Worm (Caenorhabditis elegans) whole organism, young adult: ENCODE data around the gene flp-4.
"Not testable (repeated sequence)": the region's sequence is repeated elsewhere in the genome, so short reads cannot be mapped to it uniquely, and the experiment has no call there.

Experiments
- B0019.2 ChIP-seq: fragments of 200-800 bp; sonication (Bioruptor generic); conservative IDR thresholded peaks from 2 replicates; pipeline ENCODE4 v1.3.6; 2022; ENCODE audit warnings: missing genetic modification reagents, missing genetic modification characterization, missing compliant biosample characterization
- C06A6.2 ChIP-seq: fragments of 200-800 bp; sonication (Bioruptor generic); conservative IDR thresholded peaks from 2 replicates; pipeline ENCODE4 v1.3.6; 2022; ENCODE audit warnings: missing genetic modification characterization, missing compliant biosample characterization
- C17E4.6 ChIP-seq: fragments of 200-800 bp; sonication (Bioruptor generic); IDR thresholded peaks from 2 replicates; pipeline ENCODE4 v1.3.6; 2022; ENCODE audit warnings: missing genetic modification reagents, missing genetic modification characterization, missing compliant biosample characterization
- D2030.7 ChIP-seq: fragments of 200-800 bp; sonication (Bioruptor generic); IDR thresholded peaks from 2 replicates; pipeline ENCODE4 v1.3.6; 2022; ENCODE audit warnings: missing genetic modification reagents, missing genetic modification characterization, missing compliant biosample characterization
- F33H1.4 ChIP-seq: fragments of 200-800 bp; sonication (Bioruptor generic); IDR thresholded peaks from 2 replicates; pipeline ENCODE4 v1.3.6; 2022; ENCODE audit warnings: missing genetic modification reagents, missing genetic modification characterization, missing compliant biosample characterization
- K11D2.4 ChIP-seq: fragments of 200-800 bp; sonication (Bioruptor generic); IDR thresholded peaks from 2 replicates; pipeline ENCODE4 v1.3.6; 2022; ENCODE audit warnings: missing genetic modification reagents, missing genetic modification characterization, missing compliant biosample characterization
- K12H6.12 ChIP-seq: fragments of 200-800 bp; sonication (Bioruptor generic); optimal IDR thresholded peaks from 2 replicates; lab custom pipeline; 2018; ENCODE audit warnings: mild to moderate bottlenecking, missing genetic modification characterization, missing compliant biosample characterization
- Y56A3A.18 ChIP-seq: fragments of 200-800 bp; sonication (Bioruptor generic); IDR thresholded peaks from 2 replicates; pipeline ENCODE4 v1.3.6; 2022; ENCODE audit warnings: missing genetic modification reagents, missing genetic modification characterization, missing compliant biosample characterization
- Y67H2A.10 ChIP-seq: fragments of 200-800 bp; sonication (Bioruptor generic); conservative IDR thresholded peaks from 2 replicates; pipeline ENCODE4 v1.3.6; 2022; ENCODE audit warnings: missing genetic modification reagents, missing genetic modification characterization, missing compliant biosample characterization
- aptf-3 ChIP-seq: fragments of 200-800 bp; sonication (Bioruptor generic); IDR thresholded peaks from 2 replicates; pipeline ENCODE4 v1.3.6; 2022; ENCODE audit warnings: missing genetic modification characterization, missing compliant biosample characterization
- athp-1 ChIP-seq: sonication (generic microtip); optimal IDR thresholded peaks from 2 replicates; lab custom pipeline; 2017; ENCODE audit warnings: mild to moderate bottlenecking, missing genetic modification characterization, missing compliant biosample characterization
- attf-3 ChIP-seq: fragments of 200-800 bp; sonication (Bioruptor generic); conservative IDR thresholded peaks from 2 replicates; pipeline ENCODE4 v1.3.6; 2022; ENCODE audit warnings: missing genetic modification reagents, missing genetic modification characterization, missing compliant biosample characterization
- attf-6 ChIP-seq: fragments of 200-800 bp; sonication (Bioruptor generic); IDR thresholded peaks from 2 replicates; pipeline ENCODE4 v1.3.6; 2022; ENCODE audit warnings: missing genetic modification reagents, missing genetic modification characterization, missing compliant biosample characterization
- bed-1 ChIP-seq: fragments of 200-800 bp; sonication (Bioruptor generic); IDR thresholded peaks from 2 replicates; pipeline ENCODE4 v1.3.6; 2022; ENCODE audit warnings: missing genetic modification reagents, missing genetic modification characterization, missing compliant biosample characterization
- bed-2 ChIP-seq: fragments of 200-800 bp; sonication (Bioruptor generic); IDR thresholded peaks from 2 replicates; pipeline ENCODE4 v1.3.6; 2022; ENCODE audit warnings: missing genetic modification reagents, missing genetic modification characterization, missing compliant biosample characterization
- cebp-1 ChIP-seq, 2 experiments: fragments of 200-800 bp in 1 of 2; sonication (Bioruptor generic) in 1 of 2; sonication (generic microtip) in 1 of 2; IDR thresholded peaks in 1 of 2; optimal IDR thresholded peaks in 1 of 2; 2 replicates each; pipeline versions ENCODE4 v1.3.6 to Lab custom; 2017 to 2022; ENCODE audit warnings: missing compliant biosample characterization in 2 of 2, missing genetic modification characterization in 2 of 2, mild to moderate bottlenecking in 1 of 2, missing genetic modification reagents in 1 of 2, moderate library complexity in 1 of 2
- ceh-100 ChIP-seq: fragments of 200-800 bp; sonication (Bioruptor generic); IDR thresholded peaks from 2 replicates; pipeline ENCODE4 v1.3.6; 2022; ENCODE audit warnings: missing genetic modification reagents, missing genetic modification characterization, missing compliant biosample characterization
- ceh-40 ChIP-seq: fragments of 200-800 bp; sonication (Bioruptor generic); IDR thresholded peaks from 2 replicates; pipeline ENCODE4 v1.3.6; 2022; ENCODE audit warnings: missing genetic modification characterization, missing compliant biosample characterization
- ceh-91 ChIP-seq: fragments of 200-800 bp; sonication (Bioruptor generic); IDR thresholded peaks from 2 replicates; pipeline ENCODE4 v1.3.6; 2022; ENCODE audit warnings: missing genetic modification reagents, missing genetic modification characterization, missing compliant biosample characterization
- chd-7 ChIP-seq: sonication (generic microtip); optimal IDR thresholded peaks from 2 replicates; lab custom pipeline; 2016; ENCODE audit warnings: mild to moderate bottlenecking, missing genetic modification characterization, moderate library complexity, missing compliant biosample characterization
- dox-1 ChIP-seq: fragments of 200-800 bp; sonication (Bioruptor generic); IDR thresholded peaks from 2 replicates; pipeline ENCODE4 v1.3.6; 2022; ENCODE audit warnings: missing genetic modification reagents, missing genetic modification characterization, missing compliant biosample characterization
- egl-18 ChIP-seq: fragments of 200-800 bp; sonication (Bioruptor generic); IDR thresholded peaks from 2 replicates; pipeline ENCODE4 v1.3.6; 2022; ENCODE audit warnings: missing genetic modification reagents, missing genetic modification characterization, missing compliant biosample characterization
- egl-44 ChIP-seq: fragments of 200-800 bp; sonication (Bioruptor generic); IDR thresholded peaks from 2 replicates; pipeline ENCODE4 v1.3.6; 2022; ENCODE audit warnings: missing genetic modification reagents, missing genetic modification characterization, missing compliant biosample characterization
- egrh-3 ChIP-seq: fragments of 200-800 bp; sonication (Bioruptor generic); IDR thresholded peaks from 2 replicates; pipeline ENCODE4 v1.3.6; 2022; ENCODE audit warnings: missing genetic modification reagents, missing genetic modification characterization, missing compliant biosample characterization
- ekl-4 ChIP-seq: fragments of 200-800 bp; sonication (Bioruptor generic); IDR thresholded peaks from 2 replicates; pipeline ENCODE4 v1.3.6; 2022; ENCODE audit warnings: missing genetic modification reagents, missing genetic modification characterization, missing compliant biosample characterization
- hmg-1.2 ChIP-seq: fragments of 200-800 bp; sonication (Bioruptor generic); IDR thresholded peaks from 2 replicates; pipeline ENCODE4 v1.3.6; 2022; ENCODE audit warnings: missing genetic modification reagents, missing genetic modification characterization, missing compliant biosample characterization
- hmg-20 ChIP-seq: fragments of 200-800 bp; sonication (Bioruptor generic); IDR thresholded peaks from 2 replicates; pipeline ENCODE4 v1.3.6; 2022; ENCODE audit warnings: missing genetic modification reagents, missing genetic modification characterization, missing compliant biosample characterization
- lin-26 ChIP-seq: fragments of 200-800 bp; sonication (Bioruptor generic); IDR thresholded peaks from 2 replicates; pipeline ENCODE4 v1.3.6; 2022; ENCODE audit warnings: missing genetic modification reagents, missing genetic modification characterization, missing compliant biosample characterization
- lin-40 ChIP-seq: sonication (generic microtip); optimal IDR thresholded peaks from 2 replicates; lab custom pipeline; 2016; ENCODE audit warnings: missing genetic modification characterization, mild to moderate bottlenecking, missing compliant biosample characterization, missing genotype, missing genetic modification reagents
- lsl-1 ChIP-seq: fragments of 200-800 bp; sonication (Bioruptor generic); optimal IDR thresholded peaks from 2 replicates; lab custom pipeline; 2018; ENCODE audit warnings: mild to moderate bottlenecking, missing genetic modification characterization, moderate library complexity, missing compliant biosample characterization
- madf-6 ChIP-seq: fragments of 200-800 bp; sonication (Bioruptor generic); IDR thresholded peaks from 2 replicates; pipeline ENCODE4 v1.3.6; 2022; ENCODE audit warnings: missing genetic modification reagents, missing genetic modification characterization, missing compliant biosample characterization
- mcd-1 ChIP-seq: fragments of 200-800 bp; sonication (Bioruptor generic); IDR thresholded peaks from 2 replicates; pipeline ENCODE4 v1.3.6; 2022; ENCODE audit warnings: missing genetic modification reagents, missing genetic modification characterization, missing compliant biosample characterization
- nfyb-1 ChIP-seq: fragments of 200-800 bp; sonication (Bioruptor generic); IDR thresholded peaks from 2 replicates; pipeline ENCODE4 v1.3.6; 2022; ENCODE audit warnings: missing genetic modification reagents, missing genetic modification characterization, missing compliant biosample characterization
- nhr-80 ChIP-seq: sonication (generic microtip); optimal IDR thresholded peaks from 2 replicates; lab custom pipeline; 2016; ENCODE audit warnings: missing genetic modification characterization, missing compliant biosample characterization
- pbrm-1 ChIP-seq: fragments of 200-800 bp; sonication (Bioruptor generic); IDR thresholded peaks from 2 replicates; pipeline ENCODE4 v1.3.6; 2022; ENCODE audit warnings: missing genetic modification reagents, missing genetic modification characterization, missing compliant biosample characterization
- rcor-1 ChIP-seq: fragments of 200-800 bp; sonication (Bioruptor generic); IDR thresholded peaks from 2 replicates; pipeline ENCODE4 v1.3.6; 2022; ENCODE audit warnings: missing genetic modification reagents, missing genetic modification characterization, missing compliant biosample characterization
- rpc-1 ChIP-seq, 2 experiments: fragments of 150-350 bp in 1 of 2; sonication (generic microtip) in 1 of 2; optimal IDR thresholded peaks; 2 replicates each; lab custom pipeline; 2014 to 2018; ENCODE audit warnings: missing biosample characterization in 1 of 2, missing genetic modification characterization in 1 of 2, missing genetic modification reagents in 1 of 2, missing genotype in 1 of 2
- sea-2 ChIP-seq: fragments of 200-800 bp; sonication (Bioruptor generic); IDR thresholded peaks from 2 replicates; pipeline ENCODE4 v1.3.6; 2022; ENCODE audit warnings: missing genetic modification characterization, missing compliant biosample characterization
- somi-1 ChIP-seq: fragments of 200-800 bp; sonication (Bioruptor generic); optimal IDR thresholded peaks from 2 replicates; lab custom pipeline; 2018; ENCODE audit warnings: mild to moderate bottlenecking, missing genetic modification characterization, missing compliant biosample characterization
- tlf-1 ChIP-seq: fragments of 200-800 bp; sonication (Bioruptor generic); optimal IDR thresholded peaks from 2 replicates; lab custom pipeline; 2018; ENCODE audit warnings: mild to moderate bottlenecking, missing genetic modification characterization, missing compliant biosample characterization
- ztf-25 ChIP-seq: fragments of 200-800 bp; sonication (Bioruptor generic); IDR thresholded peaks from 2 replicates; pipeline ENCODE4 v1.3.6; 2022; ENCODE audit warnings: missing genetic modification reagents, missing genetic modification characterization, missing compliant biosample characterization
- ztf-26 ChIP-seq: sonication (generic microtip); optimal IDR thresholded peaks from 2 replicates; lab custom pipeline; 2017; ENCODE audit warnings: missing genetic modification characterization, missing compliant biosample characterization
- ztf-28 ChIP-seq: fragments of 200-800 bp; sonication (Bioruptor generic); IDR thresholded peaks from 2 replicates; pipeline ENCODE4 v1.3.6; 2022; ENCODE audit warnings: missing genetic modification reagents, missing genetic modification characterization, missing compliant biosample characterization

The flp-4 gene

ce11 chrII:10033163-10033871, 15.4 kb upstream of the flp-4 start, which contains the start of gene mtcu-2 (continued):
- TF ChIP-seq tlf-1 (GFP tag; lab: Kevin White, UChicago) (peak; percentile 49), rcor-1 (peak; percentile 98), egrh-3 (peak; percentile 90), lsl-1 (peak; percentile 63), cebp-1 (GFP tag; IDR thresholded peaks at IDR 0.05; lab: Robert Waterston, UW) (peak; percentile 94), cebp-1 (tag; optimal IDR thresholded peaks at IDR 0.05; lab: Kevin White, UChicago) (peak; percentile 82), aptf-3 (peak; percentile 93; the same call in 1 of the 2 replicates), nfyb-1 (GFP tag; lab: Robert Waterston, UW) (peak; percentile 98), egl-44 (GFP tag; lab: Robert Waterston, UW) (peak; percentile 98), ztf-26 (tag; lab: Kevin White, UChicago) (peak; percentile 65), egl-18 (peak; percentile 96), K12H6.12 (tag; lab: Kevin White, UChicago) (peak; percentile 61), athp-1 (peak; percentile 87), rpc-1 (optimal IDR thresholded peaks at IDR 0.05; lab: Kevin White, UChicago) (peak; percentile 38), lin-40 (peak; percentile 73), bed-1 (GFP tag; lab: Robert Waterston, UW) (0 out of 2 replicates have a peak, but pooled peaks have one; percentile 85), chd-7 (peak; percentile 34), B0019.2 (GFP tag; lab: Robert Waterston, UW) (peak; percentile 96), ceh-40 (GFP tag; lab: Robert Waterston, UW) (peak; percentile 73; the same call in 1 of the 2 replicates), bed-2 (GFP tag; lab: Robert Waterston, UW) (peak; percentile 99), ceh-100 (GFP tag; lab: Robert Waterston, UW) (peak; percentile 100), ztf-28 (GFP tag; lab: Robert Waterston, UW) (peak; percentile 99), hmg-20 (GFP tag; lab: Robert Waterston, UW) (peak; percentile 93), somi-1 (GFP tag; lab: Kevin White, UChicago) (peak; percentile 36), sea-2 (GFP tag; lab: Robert Waterston, UW) (peak; percentile 95), madf-6 (GFP tag; lab: Robert Waterston, UW) (peak; percentile 95), attf-6 (GFP tag; lab: Robert Waterston, UW) (peak; percentile 88), nhr-80 (peak; percentile 46), K11D2.4 (GFP tag; lab: Robert Waterston, UW) (peak; percentile 98)
- TF ChIP-seq rpc-1 (tag; optimal IDR thresholded peaks at IDR 0.05; lab: Kevin White, UChicago): not testable (repeated sequence)

- TF ChIP-seq lin-26 (GFP tag; lab: Robert Waterston, UW) (peak; percentile 42; the same call in 1 of the 2 replicates), cebp-1 (GFP tag; IDR thresholded peaks at IDR 0.05; lab: Robert Waterston, UW) (peak; percentile 58; the same call in 1 of the 2 replicates), ekl-4 (GFP tag; lab: Robert Waterston, UW) (peak; percentile 82), attf-3 (GFP tag; lab: Robert Waterston, UW) (peak; percentile 76), dox-1 (GFP tag; lab: Robert Waterston, UW) (peak; percentile 96), ceh-100 (GFP tag; lab: Robert Waterston, UW) (peak; percentile 94), Y56A3A.18 (GFP tag; lab: Robert Waterston, UW) (0 out of 2 replicates have a peak, but pooled peaks have one; percentile 61), D2030.7 (GFP tag; lab: Robert Waterston, UW) (peak; percentile 61), bed-2 (GFP tag; lab: Robert Waterston, UW) (0 out of 2 replicates have a peak, but pooled peaks have one; percentile 46), K11D2.4 (GFP tag; lab: Robert Waterston, UW) (peak; percentile 62; the same call in 1 of the 2 replicates), rcor-1 (peak; percentile 37; the same call in 1 of the 2 replicates), ztf-28 (GFP tag; lab: Robert Waterston, UW) (peak; percentile 81; the same call in 1 of the 2 replicates), pbrm-1 (GFP tag; lab: Robert Waterston, UW) (peak; percentile 84), C17E4.6 (GFP tag; lab: Robert Waterston, UW) (0 out of 2 replicates have a peak, but pooled peaks have one; percentile 56), F33H1.4 (peak; percentile 61), ztf-25 (GFP tag; lab: Robert Waterston, UW) (peak; percentile 74; the same call in 1 of the 2 replicates), C06A6.2 (peak; percentile 99), ceh-91 (GFP tag; lab: Robert Waterston, UW) (peak; percentile 70), madf-6 (GFP tag; lab: Robert Waterston, UW) (peak; percentile 59), hmg-1.2 (GFP tag; lab: Robert Waterston, UW) (peak; percentile 59), mcd-1 (peak; percentile 92), Y67H2A.10 (GFP tag; lab: Robert Waterston, UW) (peak; percentile 65; the same call in 1 of the 2 replicates), egl-44 (GFP tag; lab: Robert Waterston, UW) (0 out of 2 replicates have a peak, but pooled peaks have one; percentile 28), egrh-3 (peak; percentile 67), rpc-1 (optimal IDR thresholded peaks at IDR 0.05; lab: Kevin White, UChicago) (peak; percentile 20), nfyb-1 (GFP tag; lab: Robert Waterston, UW) (peak; percentile 83)
- not testable (repeated sequence) for TF ChIP-seq cebp-1, rpc-1 (tag; optimal IDR thresholded peaks at IDR 0.05; lab: Kevin White, UChicago)
These were observed 13.9 kb upstream of the flp-4 start for ce11 chrII:10034769-10035168.
